Worm (Caenorhabditis elegans): Measurements from ENCODE around the gene K08C7.7.
"Not testable (repeated sequence)": the region's sequence is repeated elsewhere in the genome, so short reads cannot be mapped to it uniquely, and the experiment has no call there.

Gene K08C7.7

ce11 chrIV:10664134-10664533 is at the start of gene K08C7.7:
Gene K08C7.7 (plus strand): TSS chrIV:10664434.
- TF ChIP-seq med-1 (GFP tag; optimal IDR thresholded peaks at IDR 0.05; ENCODE audit: insufficient read depth) = no peak
- no peak for TF ChIP-seq flt-1 (GFP tag; IDR thresholded peaks at IDR 0.05)
- TF ChIP-seq T22C8.4 (GFP tag; IDR thresholded peaks at IDR 0.05) = no peak
- no peak for TF ChIP-seq cog-1 (tag; optimal IDR thresholded peaks at IDR 0.05)
- no peak for TF ChIP-seq tab-1 (GFP tag; IDR thresholded peaks at IDR 0.05)
- no peak for TF ChIP-seq ref-1 (GFP tag; conservative IDR thresholded peaks at IDR 0.05)
- TF ChIP-seq klf-2 (GFP tag; conservative IDR thresholded peaks at IDR 0.05) = no peak
- no peak for TF ChIP-seq ztf-23 (GFP tag; IDR thresholded peaks at IDR 0.05)
- TF ChIP-seq ztf-29 (GFP tag; IDR thresholded peaks at IDR 0.05) = no peak

ce11 chrIV:10614918-10615477 is 49.2 kb upstream of the K08C7.7 start, which contains the start of gene ptr-14:
Gene ptr-14 (plus strand): TSS chrIV:10615427.
- no peak for TF ChIP-seq ref-1 (GFP tag; conservative IDR thresholded peaks at IDR 0.05)
- TF ChIP-seq klf-2 (GFP tag; conservative IDR thresholded peaks at IDR 0.05) = no peak
- TF ChIP-seq T22C8.4 (GFP tag; IDR thresholded peaks at IDR 0.05) = no peak
- no peak for TF ChIP-seq tab-1 (GFP tag; IDR thresholded peaks at IDR 0.05)
- TF ChIP-seq cog-1 (tag; optimal IDR thresholded peaks at IDR 0.05) = no peak
- TF ChIP-seq ztf-29 (GFP tag; IDR thresholded peaks at IDR 0.05) = no peak
- TF ChIP-seq flt-1 (GFP tag; IDR thresholded peaks at IDR 0.05) = no peak
- TF ChIP-seq ztf-23 (GFP tag; IDR thresholded peaks at IDR 0.05) = no peak
- TF ChIP-seq med-1 (GFP tag; optimal IDR thresholded peaks at IDR 0.05; ENCODE audit: insufficient read depth) = no peak

ce11 chrIV:10616366-10616765 is 47.9 kb upstream of the K08C7.7 start:
- TF ChIP-seq tab-1 (GFP tag; IDR thresholded peaks at IDR 0.05) = no peak
- no peak for TF ChIP-seq flt-1 (GFP tag; IDR thresholded peaks at IDR 0.05)
- TF ChIP-seq T22C8.4 (GFP tag; IDR thresholded peaks at IDR 0.05) = no peak
- no peak for TF ChIP-seq klf-2 (GFP tag; conservative IDR thresholded peaks at IDR 0.05)
- no peak for TF ChIP-seq ztf-29 (GFP tag; IDR thresholded peaks at IDR 0.05)
- TF ChIP-seq ztf-23 (GFP tag; IDR thresholded peaks at IDR 0.05) = no peak
- TF ChIP-seq cog-1 (tag; optimal IDR thresholded peaks at IDR 0.05) = no peak
- no peak for TF ChIP-seq ref-1 (GFP tag; conservative IDR thresholded peaks at IDR 0.05)
- no peak for TF ChIP-seq med-1 (GFP tag; optimal IDR thresholded peaks at IDR 0.05; ENCODE audit: insufficient read depth)

- no peak for TF ChIP-seq ztf-23 (GFP tag; IDR thresholded peaks at IDR 0.05)
- TF ChIP-seq ref-1 (GFP tag; conservative IDR thresholded peaks at IDR 0.05) = no peak
- no peak for TF ChIP-seq T22C8.4 (GFP tag; IDR thresholded peaks at IDR 0.05)
- no peak for TF ChIP-seq med-1 (GFP tag; optimal IDR thresholded peaks at IDR 0.05; ENCODE audit: insufficient read depth)
- TF ChIP-seq ztf-29 (GFP tag; IDR thresholded peaks at IDR 0.05) = no peak
- no peak for TF ChIP-seq tab-1 (GFP tag; IDR thresholded peaks at IDR 0.05)
- TF ChIP-seq klf-2 (GFP tag; conservative IDR thresholded peaks at IDR 0.05) = no peak
- TF ChIP-seq flt-1 (GFP tag; IDR thresholded peaks at IDR 0.05) = no peak
- no peak for TF ChIP-seq cog-1 (tag; optimal IDR thresholded peaks at IDR 0.05)
These were observed 47.1 kb upstream of the K08C7.7 start for ce11 chrIV:10617099-10617498.

ce11 chrIV:10620811-10621210 is 43.4 kb upstream of the K08C7.7 start, which contains the start of gene R09H10.7:
Gene R09H10.7 (plus strand): TSS chrIV:10621111.
- TF ChIP-seq flt-1 (GFP tag; IDR thresholded peaks at IDR 0.05) = no peak

ce11 chrIV:10628724-10629123 is 35.5 kb upstream of the K08C7.7 start, which contains the start of gene R09H10.5:
Gene R09H10.5 (minus strand): TSS chrIV:10628829.
- TF ChIP-seq med-1 (GFP tag; optimal IDR thresholded peaks at IDR 0.05; ENCODE audit: insufficient read depth) = no peak
- no peak for TF ChIP-seq ref-1 (GFP tag; conservative IDR thresholded peaks at IDR 0.05)
- no peak for TF ChIP-seq klf-2 (GFP tag; conservative IDR thresholded peaks at IDR 0.05)
- TF ChIP-seq ztf-23 (GFP tag; IDR thresholded peaks at IDR 0.05) = no peak
- no peak for TF ChIP-seq ztf-29 (GFP tag; IDR thresholded peaks at IDR 0.05)
- no peak for TF ChIP-seq tab-1 (GFP tag; IDR thresholded peaks at IDR 0.05)
- TF ChIP-seq T22C8.4 (GFP tag; IDR thresholded peaks at IDR 0.05) = no peak
- no peak for TF ChIP-seq flt-1 (GFP tag; IDR thresholded peaks at IDR 0.05)
- no peak for TF ChIP-seq cog-1 (tag; optimal IDR thresholded peaks at IDR 0.05)

ce11 chrIV:10630953-10631554 is 33.2 kb upstream of the K08C7.7 start, which contains the start of gene F56C4.4:
Gene F56C4.4 (minus strand): TSS chrIV:10631267.
- TF ChIP-seq cog-1 (tag; optimal IDR thresholded peaks at IDR 0.05) (no peak), ztf-23 (GFP tag; IDR thresholded peaks at IDR 0.05) (no peak), med-1 (GFP tag; optimal IDR thresholded peaks at IDR 0.05; ENCODE audit: insufficient read depth) (no peak), T22C8.4 (GFP tag; IDR thresholded peaks at IDR 0.05) (no peak), flt-1 (GFP tag; IDR thresholded peaks at IDR 0.05) (no peak), klf-2 (GFP tag; conservative IDR thresholded peaks at IDR 0.05) (no peak), ref-1 (GFP tag; conservative IDR thresholded peaks at IDR 0.05) (no peak), ztf-29 (GFP tag; IDR thresholded peaks at IDR 0.05) (no peak), tab-1 (GFP tag; IDR thresholded peaks at IDR 0.05) (no peak)

- no peak for TF ChIP-seq flt-1 (GFP tag; IDR thresholded peaks at IDR 0.05)
- TF ChIP-seq T22C8.4 (GFP tag; IDR thresholded peaks at IDR 0.05) = no peak
- no peak for TF ChIP-seq med-1 (GFP tag; optimal IDR thresholded peaks at IDR 0.05; ENCODE audit: insufficient read depth)
- no peak for TF ChIP-seq ztf-23 (GFP tag; IDR thresholded peaks at IDR 0.05)
- TF ChIP-seq ztf-29 (GFP tag; IDR thresholded peaks at IDR 0.05) = no peak
- no peak for TF ChIP-seq ref-1 (GFP tag; conservative IDR thresholded peaks at IDR 0.05)
- TF ChIP-seq klf-2 (GFP tag; conservative IDR thresholded peaks at IDR 0.05) = no peak
- TF ChIP-seq cog-1 (tag; optimal IDR thresholded peaks at IDR 0.05) = no peak
- no peak for TF ChIP-seq tab-1 (GFP tag; IDR thresholded peaks at IDR 0.05)
These were observed 27.6 kb upstream of the K08C7.7 start, which contains the start of gene F56C4.1 for ce11 chrIV:10636649-10637048. Gene F56C4.1 (plus strand): TSS chrIV:10636949.

ce11 chrIV:10638977-10639376 is 25.3 kb upstream of the K08C7.7 start, which contains the start of gene F56C4.2:
Gene F56C4.2 (plus strand): TSS chrIV:10639277.
- no peak for TF ChIP-seq flt-1 (GFP tag; IDR thresholded peaks at IDR 0.05)

ce11 chrIV:10654047-10654446 is 10.2 kb upstream of the K08C7.7 start, which contains the start of gene glb-19:
Gene glb-19 (minus strand): TSS chrIV:10654147.
- TF ChIP-seq cog-1 (tag; optimal IDR thresholded peaks at IDR 0.05); ztf-23 (GFP tag; IDR thresholded peaks at IDR 0.05); ztf-29 (GFP tag; IDR thresholded peaks at IDR 0.05): not testable (repeated sequence)
